Fruit fly (Drosophila melanogaster): Measurements from ENCODE around the gene ppk31.

Gene ppk31

dm6 chr3R:27135692-27136641 is 27.0 kb upstream of the ppk31 start (continued):
- TF ChIP-seq CG11560 (tag; IDR thresholded peaks at IDR 0.05) (no peak), ERR (GFP tag; optimal IDR thresholded peaks at IDR 0.05) (no peak), CG34422 (GFP tag; IDR thresholded peaks at IDR 0.05) (0 out of 3 replicates have a peak, but pooled peaks have one; percentile 32), Fer3 (tag; optimal IDR thresholded peaks at IDR 0.05) (peak; percentile 41), lola (GFP tag; optimal IDR thresholded peaks at IDR 0.05) (peak in 1 of 3 experiments; percentile 72), slou (GFP tag; optimal IDR thresholded peaks at IDR 0.05) (peak; percentile 35), sisA (GFP tag; IDR thresholded peaks at IDR 0.05) (no peak), toy (GFP tag; IDR thresholded peaks at IDR 0.05) (no peak), CG13296 (GFP tag; optimal IDR thresholded peaks at IDR 0.05) (peak; percentile 51), al (GFP tag; IDR thresholded peaks at IDR 0.05) (no peak), onecut (GFP tag; IDR thresholded peaks at IDR 0.05) (peak; percentile 73), Deaf1 (tag; optimal IDR thresholded peaks at IDR 0.05) (no peak), slp2 (GFP tag; optimal IDR thresholded peaks at IDR 0.05) (peak; percentile 43), CG15479 (GFP tag; optimal IDR thresholded peaks at IDR 0.05) (peak; percentile 60), dmrt11E (tag; optimal IDR thresholded peaks at IDR 0.05) (peak; percentile 85), Lhr (GFP tag; optimal IDR thresholded peaks at IDR 0.05) (peak; percentile 67), Atf3 (GFP tag; optimal IDR thresholded peaks at IDR 0.05) (peak; percentile 70), lmd (GFP tag; IDR thresholded peaks at IDR 0.05) (peak; percentile 44; the same call in 1 of the 2 replicates), lbe (GFP tag; optimal IDR thresholded peaks at IDR 0.05) (no peak), CG2120 (GFP tag; optimal IDR thresholded peaks at IDR 0.05) (no peak), CG16863 (GFP tag; optimal IDR thresholded peaks at IDR 0.05) (peak; percentile 77), CG17802 (tag; optimal IDR thresholded peaks at IDR 0.05) (peak; percentile 12), CG2202 (tag; optimal IDR thresholded peaks at IDR 0.05) (peak; percentile 87), Hand (GFP tag; optimal IDR thresholded peaks at IDR 0.05) (no peak), CG30431 (GFP tag; optimal IDR thresholded peaks at IDR 0.05) (peak; percentile 33), dati (GFP tag; IDR thresholded peaks at IDR 0.05) (no peak), CG11247 (GFP tag; IDR thresholded peaks at IDR 0.05) (peak; percentile 37; the same call in 1 of the 2 replicates), CG10431 (GFP tag; optimal IDR thresholded peaks at IDR 0.05) (peak; percentile 41), CG6765 (GFP tag; optimal IDR thresholded peaks at IDR 0.05) (no peak), CG32767 (GFP tag; IDR thresholded peaks at IDR 0.05) (peak; percentile 57; the same call in 1 of the 2 replicates), Gsc (GFP tag; IDR thresholded peaks at IDR 0.05) (no peak), gce (GFP tag; IDR thresholded peaks at IDR 0.05) (no peak), CG1792 (GFP tag; optimal IDR thresholded peaks at IDR 0.05) (peak; percentile 74), CG12769 (tag; optimal IDR thresholded peaks at IDR 0.05) (no peak), chm (GFP tag; IDR thresholded peaks at IDR 0.05) (peak; percentile 86), gt (GFP tag; IDR thresholded peaks at IDR 0.05) (no peak), Meics (GFP tag; optimal IDR thresholded peaks at IDR 0.05) (peak; percentile 24), CTCF (GFP tag; optimal IDR thresholded peaks at IDR 0.05) (peak; percentile 31), CG3838 (GFP tag; optimal IDR thresholded peaks at IDR 0.05) (peak; percentile 54), trh (GFP tag; optimal IDR thresholded peaks at IDR 0.05) (peak; percentile 48), CG32532 (GFP tag; IDR thresholded peaks at IDR 0.05) (no peak), zfh2 (GFP tag; optimal IDR thresholded peaks at IDR 0.05) (no peak), nerfin-1 (tag; optimal IDR thresholded peaks at IDR 0.05) (peak; percentile 56), CG9437 (GFP tag; optimal IDR thresholded peaks at IDR 0.05) (no peak), Atf6 (GFP tag; IDR thresholded peaks at IDR 0.05) (no peak; the same call in 1 of the 2 replicates), Opbp (GFP tag; IDR thresholded peaks at IDR 0.05; ENCODE audit: partially characterized antibody) (no peak), tup (GFP tag; optimal IDR thresholded peaks at IDR 0.05) (peak; percentile 22), gro (GFP tag; optimal IDR thresholded peaks at IDR 0.05) (no peak), Ada2b (GFP tag; IDR thresholded peaks at IDR 0.05) (peak; percentile 45; the same call in 1 of the 2 replicates), da (GFP tag; optimal IDR thresholded peaks at IDR 0.05) (no peak)
